Worm (Caenorhabditis elegans) whole organism, mixed stage, embryonic: ENCODE data around the gene ZC190.10.

ENCODE experiments used
- bed-3 ChIP-seq: fragments of 200-800 bp; sonication (Bioruptor generic); optimal IDR thresholded peaks from 3 replicates; lab custom pipeline; 2018; ENCODE audit warnings: mild to moderate bottlenecking, missing genetic modification characterization, moderate library complexity, missing compliant biosample characterization
- blmp-1 ChIP-seq: fragments of 150-350 bp; optimal IDR thresholded peaks from 2 replicates; lab custom pipeline; 2014; ENCODE audit warnings: missing biosample characterization, missing genetic modification characterization
- ces-1 ChIP-seq: fragments of 150-350 bp; optimal IDR thresholded peaks from 2 replicates; lab custom pipeline; 2014; ENCODE audit warnings: missing biosample characterization, missing genetic modification reagents, missing genetic modification characterization
- ham-2 ChIP-seq: fragments of 200-800 bp; sonication (Bioruptor generic); optimal IDR thresholded peaks from 2 replicates; lab custom pipeline; 2018; ENCODE audit warnings: mild to moderate bottlenecking, missing genetic modification characterization, missing compliant biosample characterization
- lin-13 ChIP-seq: fragments of 150-350 bp; optimal IDR thresholded peaks from 2 replicates; lab custom pipeline; 2014; ENCODE audit warnings: missing biosample characterization, missing genetic modification characterization
- lin-32 ChIP-seq: fragments of 200-800 bp; sonication (Bioruptor generic); optimal IDR thresholded peaks from 2 replicates; lab custom pipeline; 2018; ENCODE audit warnings: mild to moderate bottlenecking, missing genetic modification characterization, missing compliant biosample characterization
- lsy-2 ChIP-seq: fragments of 150-350 bp; optimal IDR thresholded peaks from 2 replicates; lab custom pipeline; 2014; ENCODE audit warnings: missing biosample characterization, missing genetic modification characterization
- mls-2 ChIP-seq: sonication (generic microtip); optimal IDR thresholded peaks from 2 replicates; lab custom pipeline; 2016; ENCODE audit warnings: mild to moderate bottlenecking, missing genetic modification characterization, moderate library complexity, missing compliant biosample characterization
- nhr-12 ChIP-seq: fragments of 150-350 bp; optimal IDR thresholded peaks from 2 replicates; lab custom pipeline; 2014; ENCODE audit warnings: missing biosample characterization, missing genetic modification characterization
- nhr-76 ChIP-seq: sonication (generic microtip); optimal IDR thresholded peaks from 2 replicates; lab custom pipeline; 2017; ENCODE audit warnings: missing biosample characterization, missing genetic modification characterization
- pha-4 ChIP-seq: fragments of 150-350 bp; optimal IDR thresholded peaks from 2 replicates; lab custom pipeline; 2018; ENCODE audit warnings: missing biosample characterization, missing genetic modification reagents, missing genetic modification characterization
- snpc-4 ChIP-seq: fragments of 150-350 bp; optimal IDR thresholded peaks from 2 replicates; lab custom pipeline; 2014; ENCODE audit warnings: missing biosample characterization, missing genetic modification characterization
- unc-62 ChIP-seq: fragments of 150-350 bp; optimal IDR thresholded peaks from 2 replicates; lab custom pipeline; 2014; ENCODE audit warnings: missing biosample characterization, missing genetic modification reagents, missing genetic modification characterization

ce11 chrV:8650365-8650764 is 45.8 kb downstream of the ZC190.10 start:
- TF ChIP-seq blmp-1 (tag; lab: Kevin White, UChicago) (no peak), bed-3 (no peak), mls-2 (tag; lab: Kevin White, UChicago) (no peak), ham-2 (GFP tag; lab: Kevin White, UChicago) (no peak), nhr-12 (tag; lab: Kevin White, UChicago) (no peak), snpc-4 (tag; lab: Kevin White, UChicago) (no peak), lin-13 (tag; lab: Kevin White, UChicago) (no peak), lin-32 (GFP tag; lab: Kevin White, UChicago) (no peak), pha-4 (tag; lab: Kevin White, UChicago) (no peak), lsy-2 (tag; lab: Kevin White, UChicago) (no peak), nhr-76 (tag; lab: Kevin White, UChicago) (no peak), ces-1 (GFP tag; lab: Kevin White, UChicago) (no peak), unc-62 (GFP tag; lab: Kevin White, UChicago) (no peak)
